Worm (Caenorhabditis elegans) whole organism, early embryonic: ENCODE data around the gene str-113.

Source experiments
- B0310.2 ChIP-seq: sonication (generic microtip); optimal IDR thresholded peaks from 2 replicates; lab custom pipeline; 2016; ENCODE audit warnings: mild to moderate bottlenecking, missing genetic modification characterization, missing compliant biosample characterization
- F13C5.2 ChIP-seq: sonication (generic microtip); optimal IDR thresholded peaks from 2 replicates; lab custom pipeline; 2017; ENCODE audit warnings: mild to moderate bottlenecking, missing genetic modification characterization, inconsistent platforms, missing compliant biosample characterization
- aly-1 ChIP-seq: sonication (generic microtip); optimal IDR thresholded peaks from 2 replicates; lab custom pipeline; 2016; ENCODE audit warnings: missing genetic modification characterization, missing compliant biosample characterization
- ama-1 ChIP-seq: fragments of 150-350 bp; optimal IDR thresholded peaks from 2 replicates; lab custom pipeline; 2014
- ceh-13 ChIP-seq: fragments of 200-800 bp; sonication (Bioruptor generic); optimal IDR thresholded peaks from 2 replicates; lab custom pipeline; 2018; ENCODE audit warnings: mild to moderate bottlenecking, missing genetic modification characterization, missing compliant biosample characterization
- ceh-36 ChIP-seq: sonication (generic microtip); optimal IDR thresholded peaks from 2 replicates; lab custom pipeline; 2016; ENCODE audit warnings: missing genetic modification characterization, inconsistent platforms, missing compliant biosample characterization
- ets-7 ChIP-seq: sonication (generic microtip); optimal IDR thresholded peaks from 2 replicates; lab custom pipeline; 2016; ENCODE audit warnings: missing genotype, missing genetic modification characterization, missing compliant biosample characterization
- flt-1 ChIP-seq: fragments of 200-800 bp; sonication (Bioruptor generic); IDR thresholded peaks from 2 replicates; pipeline ENCODE4 v1.3.6; 2022; ENCODE audit warnings: missing genetic modification characterization, missing compliant biosample characterization
- hmbx-1 ChIP-seq: sonication (generic microtip); optimal IDR thresholded peaks from 2 replicates; lab custom pipeline; 2016; ENCODE audit warnings: mild to moderate bottlenecking, missing genetic modification characterization, missing compliant biosample characterization
- hmg-4 ChIP-seq: fragments of 200-800 bp; sonication (Bioruptor generic); optimal IDR thresholded peaks from 2 replicates; lab custom pipeline; 2018; ENCODE audit warnings: mild to moderate bottlenecking, missing genetic modification characterization, missing compliant biosample characterization
- hnd-1 ChIP-seq: sonication (generic microtip); optimal IDR thresholded peaks from 2 replicates; lab custom pipeline; 2016; ENCODE audit warnings: missing genetic modification characterization, missing compliant biosample characterization
- pes-1 ChIP-seq: fragments of 200-800 bp; sonication (Bioruptor generic); IDR thresholded peaks from 2 replicates; pipeline ENCODE4 v1.3.6; 2022; ENCODE audit warnings: missing genetic modification reagents, missing genetic modification characterization, missing compliant biosample characterization
- scrt-1 ChIP-seq: fragments of 200-800 bp; sonication (Bioruptor generic); IDR thresholded peaks from 2 replicates; pipeline ENCODE4 v1.3.6; 2022; ENCODE audit warnings: missing genetic modification characterization, missing compliant biosample characterization
- sea-1 ChIP-seq: fragments of 200-800 bp; sonication (Bioruptor generic); conservative IDR thresholded peaks from 2 replicates; pipeline ENCODE4 v1.3.6; 2022; ENCODE audit warnings: missing genetic modification characterization, missing compliant biosample characterization
- tbx-11 ChIP-seq: fragments of 200-800 bp; sonication (Bioruptor generic); IDR thresholded peaks from 2 replicates; pipeline ENCODE4 v1.3.6; 2022; ENCODE audit warnings: missing genetic modification characterization, missing compliant biosample characterization
- tbx-37 ChIP-seq: fragments of 200-800 bp; sonication (Bioruptor generic); conservative IDR thresholded peaks from 2 replicates; pipeline ENCODE4 v1.3.6; 2022; ENCODE audit warnings: missing genetic modification reagents, missing genetic modification characterization, missing compliant biosample characterization
- tra-4 ChIP-seq: sonication (generic microtip); optimal IDR thresholded peaks from 2 replicates; lab custom pipeline; 2017; ENCODE audit warnings: missing genetic modification characterization, missing compliant biosample characterization

str-113 gene

DNA sequence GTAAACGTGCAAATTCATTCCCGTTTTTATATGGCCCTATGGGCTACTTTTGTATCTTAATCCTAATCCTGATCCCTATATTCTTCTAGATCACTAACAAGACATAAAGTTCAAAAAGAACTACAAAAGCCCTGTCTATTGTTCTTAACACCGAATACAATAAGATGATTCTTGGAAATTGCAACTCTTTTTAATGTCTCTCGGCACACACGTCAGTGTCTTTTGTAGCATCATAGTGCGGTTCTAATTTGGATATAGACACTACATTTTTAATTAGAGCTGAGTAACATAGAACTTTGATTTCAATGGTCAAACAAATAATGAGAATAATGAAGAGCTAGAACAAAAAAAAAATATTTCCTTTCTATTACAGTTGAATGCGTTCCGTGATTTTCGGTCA lies 26.9 kb downstream of the str-113 start:
- TF ChIP-seq tbx-37 (no peak), ceh-36 (tag; lab: Kevin White, UChicago) (no peak), tbx-11 (GFP tag; lab: Robert Waterston, UW) (no peak), pes-1 (GFP tag; lab: Robert Waterston, UW) (no peak), B0310.2 (tag; lab: Kevin White, UChicago) (no peak), hmbx-1 (tag; lab: Kevin White, UChicago) (no peak), flt-1 (no peak), F13C5.2 (tag; lab: Kevin White, UChicago) (no peak)

DNA sequence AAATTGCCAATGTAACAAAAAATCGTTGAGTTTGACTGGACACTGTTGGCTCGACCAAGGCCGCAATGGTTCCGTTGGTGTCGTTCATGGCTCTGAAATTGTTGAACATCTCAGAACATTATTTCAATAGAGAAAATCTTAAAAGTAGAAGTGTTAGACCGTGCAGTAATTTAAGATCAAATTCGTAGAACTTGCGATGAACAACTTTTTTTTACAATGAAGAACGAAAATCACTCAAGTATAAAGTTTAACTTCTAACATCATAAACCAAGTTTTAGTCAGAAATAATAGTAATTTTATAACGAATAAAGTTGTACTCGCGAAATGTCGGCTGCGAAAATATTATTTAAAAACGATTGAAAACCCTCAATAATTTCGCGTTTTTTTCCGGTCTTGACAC lies 29.7 kb downstream of the str-113 start, which contains the start of gene srx-41:
srx-41 (minus strand) TSS at position 101 of the 400 bp plus-strand sequence.
- TF ChIP-seq aly-1 (tag; lab: Kevin White, UChicago) (no peak), pes-1 (GFP tag; lab: Robert Waterston, UW) (no peak), tra-4 (tag; lab: Kevin White, UChicago) (no peak), hnd-1 (tag; lab: Kevin White, UChicago) (no peak), tbx-37 (no peak), sea-1 (no peak), flt-1 (no peak), ceh-36 (tag; lab: Kevin White, UChicago) (no peak), ceh-13 (no peak), ama-1 (no peak), B0310.2 (tag; lab: Kevin White, UChicago) (no peak), tbx-11 (GFP tag; lab: Robert Waterston, UW) (no peak), hmbx-1 (tag; lab: Kevin White, UChicago) (no peak), hmg-4 (no peak), F13C5.2 (tag; lab: Kevin White, UChicago) (no peak), scrt-1 (GFP tag; lab: Robert Waterston, UW) (no peak), ets-7 (tag; lab: Kevin White, UChicago) (no peak)

DNA sequence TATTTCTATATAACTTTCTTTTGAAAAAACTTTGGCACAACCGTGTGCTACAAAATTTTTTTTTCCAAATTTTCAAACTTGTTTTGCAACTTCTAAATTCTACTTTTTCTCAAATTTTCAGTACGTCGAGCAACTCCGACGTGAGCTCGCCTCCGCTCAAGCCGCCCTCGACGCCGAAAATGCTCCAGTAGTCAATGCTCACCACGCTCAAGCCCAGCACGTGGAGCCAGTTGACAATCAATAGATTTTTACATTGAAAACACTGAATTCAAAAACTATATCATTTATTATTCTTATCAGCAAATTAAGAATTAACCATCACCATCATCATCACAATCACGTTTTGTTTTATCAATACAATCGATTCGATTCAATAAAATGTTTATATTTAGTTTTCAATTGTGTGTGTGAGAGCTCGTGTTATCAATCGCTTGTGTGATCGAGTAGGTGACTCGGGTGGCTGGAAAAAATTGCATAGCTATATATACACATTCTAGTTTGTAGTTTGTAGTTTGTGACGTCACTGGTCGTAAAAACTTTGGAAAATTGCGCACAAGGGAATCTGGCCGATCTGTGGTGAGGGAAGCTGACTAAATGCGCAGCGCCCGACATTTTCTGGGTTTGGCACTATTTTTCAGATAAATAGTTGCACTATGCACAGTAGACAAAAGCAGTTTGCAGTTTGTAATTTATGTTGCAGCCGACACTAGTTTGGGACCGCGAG lies 32.3 kb downstream of the str-113 start:
- no peak for TF ChIP-seq pes-1 (GFP tag; lab: Robert Waterston, UW)
- no peak for TF ChIP-seq B0310.2 (tag; lab: Kevin White, UChicago)
- no peak for TF ChIP-seq tra-4 (tag; lab: Kevin White, UChicago)
- TF ChIP-seq tbx-37, result no peak
- no peak for TF ChIP-seq tbx-11 (GFP tag; lab: Robert Waterston, UW)
- TF ChIP-seq flt-1, result no peak
- TF ChIP-seq ets-7 (tag; lab: Kevin White, UChicago), result no peak
- TF ChIP-seq sea-1, result no peak
- no peak for TF ChIP-seq F13C5.2 (tag; lab: Kevin White, UChicago)
- no peak for TF ChIP-seq ama-1
- TF ChIP-seq hmbx-1 (tag; lab: Kevin White, UChicago), result no peak
- no peak for TF ChIP-seq ceh-36 (tag; lab: Kevin White, UChicago)
- TF ChIP-seq hnd-1 (tag; lab: Kevin White, UChicago), result no peak
- TF ChIP-seq scrt-1 (GFP tag; lab: Robert Waterston, UW), result no peak
- no peak for TF ChIP-seq ceh-13
- TF ChIP-seq hmg-4, result no peak
- TF ChIP-seq aly-1 (tag; lab: Kevin White, UChicago), result no peak

DNA sequence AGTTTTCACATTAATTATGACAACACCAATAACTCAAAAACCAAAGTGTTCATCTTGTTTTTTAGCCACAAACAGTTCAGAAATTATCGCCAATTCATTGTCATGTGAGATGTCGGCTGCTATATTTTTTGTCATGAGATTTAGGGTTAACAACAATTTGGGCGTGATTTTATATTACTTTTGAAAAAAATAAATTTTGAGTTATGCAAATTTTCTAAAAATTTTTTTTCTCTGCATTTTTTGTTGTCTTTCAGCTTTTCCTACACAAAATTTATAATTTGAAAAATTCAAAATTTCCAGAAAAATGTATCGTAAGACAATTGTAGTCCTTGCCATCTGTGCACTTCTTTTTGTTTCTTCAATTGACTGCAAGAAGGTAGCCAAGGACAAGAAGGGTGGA lies 33.7 kb downstream of the str-113 start, which contains the start of gene F59B1.2:
F59B1.2 (plus strand) TSS at position 301 of the 400 bp plus-strand sequence.
- TF ChIP-seq ama-1, result no peak
- no peak for TF ChIP-seq sea-1
- no peak for TF ChIP-seq tbx-37
- TF ChIP-seq ceh-13, result no peak
- no peak for TF ChIP-seq ceh-36 (tag; lab: Kevin White, UChicago)

DNA sequence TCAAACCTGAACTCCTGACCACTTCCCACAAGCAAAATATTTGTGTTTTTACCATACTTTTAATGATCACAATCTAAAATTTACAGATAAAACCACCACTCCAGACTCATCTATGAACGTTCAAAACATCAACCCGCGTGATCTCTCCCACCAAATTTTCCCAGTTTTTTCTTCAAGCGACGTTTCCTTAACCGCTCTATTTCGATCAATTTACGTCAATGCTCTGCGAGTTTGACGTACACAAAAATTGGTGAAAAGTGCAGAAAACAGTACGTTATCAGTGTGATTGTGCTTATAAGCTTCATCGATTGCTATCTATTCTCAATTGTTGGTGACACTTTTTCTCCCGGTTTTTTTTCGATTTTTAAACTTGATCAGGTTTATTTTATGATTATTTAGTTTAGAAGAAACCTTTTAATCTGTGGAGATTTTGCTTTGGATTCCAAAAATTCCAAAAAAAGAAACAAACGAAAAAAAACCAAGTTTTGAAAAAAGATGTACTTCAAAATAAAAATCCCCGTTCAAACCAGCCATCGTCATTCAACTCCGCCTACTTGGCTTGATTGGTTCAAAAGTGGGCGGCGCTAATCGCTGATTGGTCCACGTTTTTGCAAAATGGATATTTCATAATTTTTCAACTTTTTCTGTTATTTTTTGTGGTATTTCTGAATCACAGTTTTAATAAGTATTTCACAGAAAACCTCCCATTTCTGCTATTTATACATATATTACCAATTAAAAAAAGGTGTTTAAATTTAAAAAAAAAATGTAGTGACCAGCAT lies 34.3 kb downstream of the str-113 start:
- no peak for TF ChIP-seq scrt-1 (GFP tag; lab: Robert Waterston, UW)
- TF ChIP-seq B0310.2 (tag; lab: Kevin White, UChicago), result no peak
- TF ChIP-seq ama-1, result no peak
- TF ChIP-seq flt-1, result no peak
- no peak for TF ChIP-seq ceh-36 (tag; lab: Kevin White, UChicago)
- no peak for TF ChIP-seq aly-1 (tag; lab: Kevin White, UChicago)
- TF ChIP-seq hmg-4, result no peak

DNA sequence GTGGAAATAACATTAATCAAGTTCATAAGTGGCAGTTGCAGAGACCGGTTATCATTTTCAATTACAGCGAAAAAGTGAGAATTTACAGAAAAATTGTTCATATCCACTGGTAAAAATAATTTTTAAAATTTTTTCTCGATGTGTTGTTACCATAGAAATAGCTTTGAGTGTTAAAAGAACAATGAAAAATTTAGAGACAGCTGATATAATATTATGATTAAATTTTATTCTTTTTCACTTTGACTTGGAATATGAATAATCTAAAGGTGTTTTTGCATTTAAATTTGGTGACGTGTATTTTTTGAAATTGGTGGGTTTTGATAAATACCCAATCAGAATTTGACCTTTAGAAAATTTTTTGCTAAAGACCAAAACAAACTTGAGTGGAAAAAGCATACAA lies 35.2 kb downstream of the str-113 start, which contains the start of gene F59B1.6:
F59B1.6 (minus strand) TSS at position 101 of the 400 bp plus-strand sequence.
- TF ChIP-seq ceh-36 (tag; lab: Kevin White, UChicago), result no peak
- no peak for TF ChIP-seq tbx-11 (GFP tag; lab: Robert Waterston, UW)
- TF ChIP-seq flt-1, result no peak
- TF ChIP-seq aly-1 (tag; lab: Kevin White, UChicago), result no peak
- TF ChIP-seq hmbx-1 (tag; lab: Kevin White, UChicago), result no peak
- TF ChIP-seq hnd-1 (tag; lab: Kevin White, UChicago), result no peak
- TF ChIP-seq ets-7 (tag; lab: Kevin White, UChicago), result no peak
- no peak for TF ChIP-seq ama-1
- no peak for TF ChIP-seq sea-1
- TF ChIP-seq scrt-1 (GFP tag; lab: Robert Waterston, UW), result no peak
- no peak for TF ChIP-seq tbx-37
- no peak for TF ChIP-seq F13C5.2 (tag; lab: Kevin White, UChicago)
- no peak for TF ChIP-seq pes-1 (GFP tag; lab: Robert Waterston, UW)

DNA sequence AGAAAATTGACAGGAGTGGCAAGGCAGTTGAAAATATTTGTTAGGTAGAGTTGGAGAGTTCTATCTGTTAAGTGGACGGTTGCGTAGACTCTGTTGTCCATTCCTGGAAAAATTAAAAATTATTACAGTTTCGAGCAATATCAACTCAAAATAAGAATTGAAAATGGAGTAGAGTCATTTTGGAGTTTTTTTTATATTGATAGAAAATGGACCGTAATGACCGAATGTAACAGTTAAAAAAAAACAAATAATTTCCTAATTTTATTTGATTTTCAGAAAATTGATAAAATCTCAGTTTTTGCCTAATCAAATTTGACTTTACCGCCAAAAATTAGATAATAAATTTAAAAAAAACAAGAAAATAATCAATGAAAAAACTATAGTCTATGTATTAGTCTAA lies 39.8 kb downstream of the str-113 start, which contains the start of gene F59B1.4:
F59B1.4 (minus strand) TSS at position 101 of the 400 bp plus-strand sequence.
- no peak for TF ChIP-seq F13C5.2 (tag; lab: Kevin White, UChicago)
- TF ChIP-seq tbx-11 (GFP tag; lab: Robert Waterston, UW), result no peak
- TF ChIP-seq sea-1, result no peak
- no peak for TF ChIP-seq aly-1 (tag; lab: Kevin White, UChicago)
- TF ChIP-seq tbx-37, result no peak
- TF ChIP-seq flt-1, result no peak
- TF ChIP-seq tra-4 (tag; lab: Kevin White, UChicago), result no peak
- no peak for TF ChIP-seq pes-1 (GFP tag; lab: Robert Waterston, UW)
- no peak for TF ChIP-seq ama-1
